Fruit fly (Drosophila melanogaster) whole organism, embryonic: ENCODE results near the gene kraken.
A peak's percentile ranks its signal among the peaks of the same experiment; 100 is the strongest.

ENCODE experiments used
- Asciz ChIP-seq: fragments of 200-800 bp; sonication (Bioruptor generic); optimal IDR thresholded peaks from 2 replicates; lab custom pipeline; 2017; ENCODE audit warnings: missing biosample characterization, mild to moderate bottlenecking, missing genetic modification characterization, missing genetic modification reagents
- Atf6 ChIP-seq: fragments of 200-800 bp; sonication (Bioruptor generic); IDR thresholded peaks from 2 replicates; pipeline ENCODE4 v1.3.6; 2022; ENCODE audit warnings: missing biosample characterization, missing genetic modification characterization
- B-H1 ChIP-seq: fragments of 200-800 bp; sonication (Bioruptor generic); IDR thresholded peaks from 3 replicates; pipeline ENCODE4 v1.3.6; 2022; ENCODE audit warnings: missing biosample characterization, missing genetic modification characterization
- CG11695 ChIP-seq: fragments of 200-800 bp; sonication (Bioruptor generic); IDR thresholded peaks from 3 replicates; pipeline ENCODE4 v1.3.6; 2022; ENCODE audit warnings: missing biosample characterization, missing genetic modification characterization
- CG14667 ChIP-seq: fragments of 200-800 bp; sonication (Bioruptor generic); IDR thresholded peaks from 2 replicates; pipeline ENCODE4 v1.3.6; 2022; ENCODE audit warnings: missing biosample characterization, missing genetic modification characterization
- CG15514 ChIP-seq: fragments of 200-800 bp; sonication (Bioruptor generic); optimal IDR thresholded peaks from 3 replicates; lab custom pipeline; 2017; ENCODE audit warnings: missing biosample characterization, missing genetic modification characterization, mild to moderate bottlenecking, moderate library complexity, missing genetic modification reagents
- CG16813 ChIP-seq: fragments of 200-800 bp; sonication (Bioruptor generic); IDR thresholded peaks from 3 replicates; pipeline ENCODE4 v1.3.6; 2022; ENCODE audit warnings: missing biosample characterization, missing genetic modification characterization; ENCODE audit not compliant: partially characterized antibody
- CG16863 ChIP-seq: fragments of 200-800 bp; sonication (Bioruptor generic); optimal IDR thresholded peaks from 3 replicates; lab custom pipeline; 2016; ENCODE audit warnings: missing biosample characterization, missing genetic modification characterization
- CG17359 ChIP-seq: fragments of 200-800 bp; sonication (Bioruptor generic); optimal IDR thresholded peaks from 3 replicates; lab custom pipeline; 2018; ENCODE audit warnings: missing biosample characterization, mild to moderate bottlenecking, missing genetic modification characterization, moderate library complexity
- CG17568 ChIP-seq: fragments of 200-800 bp; sonication (Bioruptor generic); optimal IDR thresholded peaks from 2 replicates; lab custom pipeline; 2018; ENCODE audit warnings: missing biosample characterization, mild to moderate bottlenecking, missing genetic modification characterization, moderate library complexity
- CG17912 ChIP-seq: fragments of 200-800 bp; sonication (Bioruptor generic); optimal IDR thresholded peaks from 2 replicates; lab custom pipeline; 2018; ENCODE audit warnings: missing biosample characterization, mild to moderate bottlenecking, missing genetic modification characterization
- CG1832 ChIP-seq: fragments of 200-800 bp; sonication (Bioruptor generic); optimal IDR thresholded peaks from 2 replicates; lab custom pipeline; 2017; ENCODE audit warnings: missing biosample characterization, mild to moderate bottlenecking, missing genetic modification characterization, inconsistent platforms
- CG2712 ChIP-seq: fragments of 200-800 bp; optimal IDR thresholded peaks from 3 replicates; lab custom pipeline; 2019; ENCODE audit warnings: missing biosample characterization, mild to moderate bottlenecking, missing genetic modification characterization, moderate library complexity
- CG34422 ChIP-seq: fragments of 200-800 bp; sonication (Bioruptor generic); IDR thresholded peaks from 3 replicates; pipeline ENCODE4 v1.3.6; 2022; ENCODE audit warnings: missing biosample characterization, missing genetic modification characterization
- CG6689 ChIP-seq: fragments of 200-800 bp; sonication (Bioruptor generic); IDR thresholded peaks from 2 replicates; pipeline ENCODE4 v1.3.6; 2022; ENCODE audit warnings: missing biosample characterization, missing genetic modification characterization
- CG7786 ChIP-seq: fragments of 200-800 bp; sonication (Bioruptor generic); optimal IDR thresholded peaks from 2 replicates; lab custom pipeline; 2016; ENCODE audit warnings: missing biosample characterization, missing genetic modification characterization
- CG8388 ChIP-seq: fragments of 200-800 bp; sonication (Bioruptor generic); optimal IDR thresholded peaks from 2 replicates; lab custom pipeline; 2019; ENCODE audit warnings: missing biosample characterization, mild to moderate bottlenecking, missing genetic modification characterization, moderate library complexity
- CG8944 ChIP-seq: fragments of 200-800 bp; sonication (Bioruptor generic); optimal IDR thresholded peaks from 3 replicates; lab custom pipeline; 2016; ENCODE audit warnings: missing biosample characterization, missing genetic modification characterization
- Chrac-16 ChIP-seq: fragments of 200-800 bp; sonication (Bioruptor generic); optimal IDR thresholded peaks from 3 replicates; lab custom pipeline; 2016; ENCODE audit warnings: missing biosample characterization, missing genetic modification characterization
- CoRest ChIP-seq: fragments of 200-800 bp; sonication (Bioruptor generic); optimal IDR thresholded peaks from 3 replicates; lab custom pipeline; 2018; ENCODE audit warnings: missing biosample characterization, mild to moderate bottlenecking, missing genetic modification characterization, moderate library complexity
- D19A ChIP-seq: fragments of 200-800 bp; optimal IDR thresholded peaks from 3 replicates; lab custom pipeline; 2019; ENCODE audit warnings: missing biosample characterization, mild to moderate bottlenecking, missing genetic modification characterization, moderate library complexity
- Jarid2 ChIP-seq: fragments of 200-800 bp; sonication (Bioruptor generic); optimal IDR thresholded peaks from 3 replicates; lab custom pipeline; 2017; ENCODE audit warnings: mild to moderate bottlenecking, missing biosample characterization, missing genetic modification reagents, missing genetic modification characterization
- MESR4 ChIP-seq: fragments of 200-800 bp; sonication (Bioruptor generic); optimal IDR thresholded peaks from 2 replicates; lab custom pipeline; 2018; ENCODE audit warnings: missing biosample characterization, mild to moderate bottlenecking, missing genetic modification characterization, moderate library complexity
- Mrtf ChIP-seq: fragments of 200-800 bp; sonication (Bioruptor generic); IDR thresholded peaks from 3 replicates; pipeline ENCODE4 v1.3.6; 2022; ENCODE audit warnings: missing biosample characterization, missing genetic modification characterization
- NFAT ChIP-seq: fragments of 200-800 bp; sonication (Bioruptor generic); IDR thresholded peaks from 2 replicates; pipeline ENCODE4 v1.3.6; 2022; ENCODE audit warnings: missing biosample characterization, missing genetic modification characterization
- Neu2 ChIP-seq: fragments of 200-800 bp; sonication (Bioruptor generic); optimal IDR thresholded peaks from 3 replicates; lab custom pipeline; 2016; ENCODE audit warnings: missing biosample characterization, missing genetic modification characterization, borderline replicate concordance
- NfI ChIP-seq: fragments of 200-800 bp; sonication (Bioruptor generic); optimal IDR thresholded peaks from 3 replicates; lab custom pipeline; 2018; ENCODE audit warnings: missing biosample characterization, mild to moderate bottlenecking, missing genetic modification characterization, moderate library complexity
- PHDP ChIP-seq: fragments of 200-800 bp; sonication (Bioruptor generic); optimal IDR thresholded peaks from 3 replicates; lab custom pipeline; 2018; ENCODE audit warnings: missing biosample characterization, mild to moderate bottlenecking, missing genetic modification characterization, moderate library complexity
- Rfx ChIP-seq: fragments of 200-800 bp; sonication (Bioruptor generic); IDR thresholded peaks from 2 replicates; pipeline ENCODE4 v1.3.6; 2022; ENCODE audit warnings: missing biosample characterization, missing genetic modification characterization
- Sry-δ ChIP-seq: fragments of 200-800 bp; sonication (Bioruptor generic); optimal IDR thresholded peaks from 2 replicates; lab custom pipeline; 2016; ENCODE audit warnings: missing biosample characterization, missing genetic modification characterization
- TFAM ChIP-seq: fragments of 200-800 bp; sonication (Bioruptor generic); optimal IDR thresholded peaks from 2 replicates; lab custom pipeline; 2017; ENCODE audit warnings: missing biosample characterization, missing genetic modification characterization, inconsistent platforms
- Trl ChIP-seq, 3 experiments: fragments of >200 bp in 2 of 3; fragments of 200-800 bp in 1 of 3; sonication (Bioruptor generic) in 1 of 3; optimal IDR thresholded peaks; 2 replicates in 1 of 3; 3 replicates in 2 of 3; lab custom pipeline; 2016 to 2017; ENCODE audit warnings: missing biosample characterization in 1 of 3, missing genetic modification characterization in 1 of 3
- caup ChIP-seq: fragments of 200-800 bp; sonication (Bioruptor generic); optimal IDR thresholded peaks from 3 replicates; lab custom pipeline; 2017; ENCODE audit warnings: missing biosample characterization, mild to moderate bottlenecking, missing genetic modification characterization, moderate library complexity; ENCODE audit not compliant: severe bottlenecking
- cg ChIP-seq: fragments of 200-800 bp; sonication (Bioruptor generic); optimal IDR thresholded peaks from 3 replicates; lab custom pipeline; 2019; ENCODE audit warnings: missing biosample characterization, mild to moderate bottlenecking, missing genetic modification characterization, moderate library complexity
- da ChIP-seq: fragments of 200-800 bp; sonication (Bioruptor generic); optimal IDR thresholded peaks from 2 replicates; lab custom pipeline; 2016; ENCODE audit warnings: missing biosample characterization, missing genetic modification characterization
- emc ChIP-seq: fragments of 200-800 bp; sonication (Bioruptor generic); optimal IDR thresholded peaks from 2 replicates; lab custom pipeline; 2016; ENCODE audit warnings: missing biosample characterization, missing genetic modification characterization
- en ChIP-seq: fragments of 200-800 bp; sonication (Bioruptor generic); optimal IDR thresholded peaks from 2 replicates; lab custom pipeline; 2016; ENCODE audit warnings: missing biosample characterization, missing genetic modification characterization
- fd96Cb ChIP-seq: fragments of 200-800 bp; sonication (Bioruptor generic); optimal IDR thresholded peaks from 2 replicates; lab custom pipeline; 2018; ENCODE audit warnings: missing biosample characterization, mild to moderate bottlenecking, missing genetic modification characterization, moderate library complexity
- ftz-f1 ChIP-seq: fragments of 200-800 bp; sonication (Bioruptor generic); optimal IDR thresholded peaks from 2 replicates; lab custom pipeline; 2016; ENCODE audit warnings: missing biosample characterization, missing genetic modification characterization
- grn ChIP-seq: fragments of 200-800 bp; sonication (Bioruptor generic); optimal IDR thresholded peaks from 3 replicates; lab custom pipeline; 2017; ENCODE audit warnings: missing biosample characterization, missing genetic modification characterization
- gt ChIP-seq: fragments of 200-800 bp; sonication (Bioruptor generic); IDR thresholded peaks from 2 replicates; pipeline ENCODE4 v1.3.6; 2022; ENCODE audit warnings: missing biosample characterization, missing genetic modification characterization
- jing ChIP-seq: fragments of 200-800 bp; sonication (Bioruptor generic); optimal IDR thresholded peaks from 2 replicates; lab custom pipeline; 2018; ENCODE audit warnings: missing biosample characterization, mild to moderate bottlenecking, missing genetic modification characterization
- kay ChIP-seq: fragments of 200-800 bp; sonication (Bioruptor generic); optimal IDR thresholded peaks from 2 replicates; lab custom pipeline; 2016; ENCODE audit warnings: missing biosample characterization, missing genetic modification characterization
- mam ChIP-seq: fragments of 200-800 bp; sonication (Bioruptor generic); optimal IDR thresholded peaks from 3 replicates; lab custom pipeline; 2016; ENCODE audit warnings: missing biosample characterization, missing genetic modification characterization
- mirr ChIP-seq: fragments of 200-800 bp; sonication (Bioruptor generic); optimal IDR thresholded peaks from 3 replicates; lab custom pipeline; 2018; ENCODE audit warnings: missing biosample characterization, mild to moderate bottlenecking, missing genetic modification characterization
- pb ChIP-seq: fragments of 200-800 bp; sonication (Bioruptor generic); optimal IDR thresholded peaks from 3 replicates; lab custom pipeline; 2016; ENCODE audit warnings: missing biosample characterization, missing genetic modification characterization
- pho ChIP-seq: fragments of 200-800 bp; sonication (Bioruptor generic); optimal IDR thresholded peaks from 2 replicates; lab custom pipeline; 2016; ENCODE audit warnings: missing biosample characterization, missing genetic modification characterization
- pnt ChIP-seq: fragments of 200-800 bp; sonication (Bioruptor generic); optimal IDR thresholded peaks from 3 replicates; lab custom pipeline; 2016; ENCODE audit warnings: missing biosample characterization, missing genetic modification characterization
- salm ChIP-seq: fragments of 200-800 bp; sonication (Bioruptor generic); optimal IDR thresholded peaks from 2 replicates; lab custom pipeline; 2018; ENCODE audit warnings: missing biosample characterization, mild to moderate bottlenecking, missing genetic modification characterization
- stc ChIP-seq: fragments of 200-800 bp; sonication (Bioruptor generic); IDR thresholded peaks from 2 replicates; pipeline ENCODE4 v1.3.6; 2022; ENCODE audit warnings: missing biosample characterization, missing genetic modification characterization

The kraken gene

DNA sequence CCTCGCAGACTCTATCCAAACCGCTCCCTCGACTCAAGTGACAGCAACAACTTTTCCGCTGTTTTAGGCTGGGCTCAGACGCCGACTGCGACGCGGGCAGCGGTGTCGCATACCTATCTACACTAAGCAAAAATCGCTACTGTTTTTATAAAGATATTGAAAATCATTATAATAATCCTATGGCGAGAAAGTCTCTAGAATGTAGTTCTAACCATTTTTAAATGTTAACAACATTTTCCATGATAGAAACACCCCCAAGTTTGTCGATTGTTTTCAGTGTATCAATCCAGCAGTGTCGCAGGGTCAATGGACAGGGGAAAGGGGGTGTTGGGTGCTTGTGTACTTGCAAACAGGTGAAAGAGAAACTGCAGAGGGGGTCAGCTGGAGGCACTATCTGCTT is 13.3 kb downstream of the kraken start (continued):
- TF ChIP-seq CG8388 (GFP tag; lab: Kevin White, UChicago) (peak; percentile 95), CG1832 (GFP tag; lab: Kevin White, UChicago) (peak; percentile 57), grn (peak; percentile 86), stc (peak; percentile 96), CG34422 (GFP tag; lab: Robert Waterston, UW) (peak; percentile 97), caup (GFP tag; lab: Kevin White, UChicago) (peak; percentile 95), Asciz (GFP tag; lab: Kevin White, UChicago) (peak; percentile 95), cg (GFP tag; lab: Kevin White, UChicago) (peak; percentile 16), CG8944 (GFP tag; lab: Kevin White, UChicago) (peak; percentile 94), CG7786 (GFP tag; lab: Kevin White, UChicago) (peak; percentile 94), pb (GFP tag; lab: Kevin White, UChicago) (peak; percentile 89), NfI (peak; percentile 93), salm (tag; lab: Kevin White, UChicago) (peak; percentile 93), mam (peak; percentile 96), CoRest (tag; lab: Kevin White, UChicago) (peak; percentile 96), NFAT (peak; percentile 95), CG16863 (GFP tag; lab: Kevin White, UChicago) (peak; percentile 96), Neu2 (GFP tag; lab: Kevin White, UChicago) (peak; percentile 63), pho (GFP tag; lab: Kevin White, UChicago) (peak; percentile 96), Atf6 (GFP tag; lab: Robert Waterston, UW) (peak; percentile 95), CG6689 (GFP tag; lab: Robert Waterston, UW) (peak; percentile 95), D19A (tag; lab: Kevin White, UChicago) (peak; percentile 92), gt (GFP tag; lab: Robert Waterston, UW) (peak; percentile 81), CG15514 (GFP tag; lab: Kevin White, UChicago) (peak; percentile 85), Rfx (GFP tag; lab: Robert Waterston, UW) (peak; percentile 98), CG11695 (peak; percentile 94), MESR4 (GFP tag; lab: Kevin White, UChicago) (peak; percentile 62), CG2712 (tag; lab: Kevin White, UChicago) (peak; percentile 97), pnt (GFP tag; lab: Kevin White, UChicago) (peak; percentile 96), da (GFP tag; lab: Kevin White, UChicago) (peak; percentile 82), jing (GFP tag; lab: Kevin White, UChicago) (peak; percentile 94), CG16813 (GFP tag; lab: Robert Waterston, UW) (no peak), kay (peak; percentile 88), PHDP (peak; percentile 95), Jarid2 (GFP tag; lab: Kevin White, UChicago) (peak; percentile 77), CG14667 (GFP tag; lab: Robert Waterston, UW) (peak; percentile 91), emc (GFP tag; lab: Kevin White, UChicago) (peak; percentile 86), Trl (optimal IDR thresholded peaks at IDR 0.05; lab: Kevin White, UChicago) (no peak), Trl (GFP tag; optimal IDR thresholded peaks at IDR 0.05; lab: Kevin White, UChicago) (peak; percentile 96), Sry-δ (peak; percentile 70), CG17568 (peak; percentile 95), ftz-f1 (peak; percentile 79), mirr (GFP tag; lab: Kevin White, UChicago) (peak; percentile 77), CG17912 (GFP tag; lab: Kevin White, UChicago) (peak; percentile 92), Mrtf (peak; percentile 95), en (GFP tag; lab: Kevin White, UChicago) (peak; percentile 91), B-H1 (peak; percentile 95), CG17359 (tag; lab: Kevin White, UChicago) (peak; percentile 98), fd96Cb (tag; lab: Kevin White, UChicago) (peak; percentile 95), Chrac-16 (GFP tag; lab: Kevin White, UChicago) (peak; percentile 96), TFAM (peak; percentile 85)
